Fruit fly (Drosophila melanogaster) whole organism, embryonic: Measurements from ENCODE around the gene sky.

Experiments
- Aef1 ChIP-seq: fragments of 200-800 bp; sonication (Bioruptor generic); IDR thresholded peaks from 3 replicates; pipeline ENCODE4 v1.3.6; 2022; ENCODE audit warnings: missing biosample characterization, missing genetic modification characterization
- Awh ChIP-seq: fragments of 200-800 bp; sonication (Bioruptor generic); IDR thresholded peaks from 2 replicates; pipeline ENCODE4, ENCODE4 v1.3.6; 2022; ENCODE audit warnings: missing biosample characterization, missing genetic modification characterization
- CG10462 ChIP-seq: fragments of 200-800 bp; sonication (Bioruptor generic); optimal IDR thresholded peaks from 2 replicates; lab custom pipeline; 2016; ENCODE audit warnings: missing biosample characterization, missing genetic modification characterization
- CG10654 ChIP-seq: fragments of 200-800 bp; sonication (Bioruptor generic); optimal IDR thresholded peaks from 2 replicates; lab custom pipeline; 2016; ENCODE audit warnings: missing biosample characterization, missing genetic modification characterization
- CG1233 ChIP-seq: fragments of 200-800 bp; sonication (Bioruptor generic); optimal IDR thresholded peaks from 4 replicates; lab custom pipeline; 2018; ENCODE audit warnings: missing biosample characterization, mild to moderate bottlenecking, missing genetic modification characterization
- CG12942 ChIP-seq: fragments of 200-800 bp; sonication (Bioruptor generic); optimal IDR thresholded peaks from 3 replicates; lab custom pipeline; 2016; ENCODE audit warnings: missing biosample characterization, missing genetic modification characterization
- CG15269 ChIP-seq: fragments of 200-800 bp; sonication (Bioruptor generic); optimal IDR thresholded peaks from 2 replicates; lab custom pipeline; 2018; ENCODE audit warnings: missing biosample characterization, mild to moderate bottlenecking, missing genetic modification characterization, moderate library complexity
- CG16813 ChIP-seq: fragments of 200-800 bp; sonication (Bioruptor generic); IDR thresholded peaks from 3 replicates; pipeline ENCODE4 v1.3.6; 2022; ENCODE audit warnings: missing biosample characterization, missing genetic modification characterization; ENCODE audit not compliant: partially characterized antibody
- CG17328 ChIP-seq: fragments of 200-800 bp; sonication (Bioruptor generic); IDR thresholded peaks from 2 replicates; pipeline ENCODE4 v1.3.6; 2022; ENCODE audit warnings: missing biosample characterization, missing genetic modification characterization
- CG2678 ChIP-seq: fragments of 200-800 bp; sonication (Bioruptor generic); optimal IDR thresholded peaks from 3 replicates; lab custom pipeline; 2019; ENCODE audit warnings: missing biosample characterization, mild to moderate bottlenecking, missing genetic modification characterization, moderate library complexity
- CG30431 ChIP-seq: fragments of 200-800 bp; sonication (Bioruptor generic); optimal IDR thresholded peaks from 2 replicates; lab custom pipeline; 2017; ENCODE audit warnings: missing biosample characterization, missing genetic modification characterization
- CG33557 ChIP-seq: fragments of 200-800 bp; sonication (Bioruptor generic); optimal IDR thresholded peaks from 2 replicates; lab custom pipeline; 2019; ENCODE audit warnings: missing biosample characterization, mild to moderate bottlenecking, missing genetic modification characterization, moderate library complexity
- CG34224 ChIP-seq: fragments of 200-800 bp; sonication (Bioruptor generic); IDR thresholded peaks from 3 replicates; pipeline ENCODE4 v1.3.6; 2022; ENCODE audit warnings: missing biosample characterization, missing genetic modification characterization; ENCODE audit not compliant: partially characterized antibody
- CG3847 ChIP-seq: fragments of 200-800 bp; sonication (Bioruptor generic); IDR thresholded peaks from 2 replicates; pipeline ENCODE4 v1.3.6; 2022; ENCODE audit warnings: missing biosample characterization, missing genetic modification characterization
- CG4854 ChIP-seq: fragments of 200-800 bp; sonication (Bioruptor generic); optimal IDR thresholded peaks from 2 replicates; lab custom pipeline; 2016; ENCODE audit warnings: missing biosample characterization, missing genetic modification characterization, inconsistent platforms
- CG6175 ChIP-seq: fragments of 200-800 bp; sonication (Bioruptor generic); IDR thresholded peaks from 3 replicates; pipeline ENCODE4 v1.3.6; 2022; ENCODE audit warnings: missing biosample characterization, missing genetic modification characterization
- CG6254 ChIP-seq: fragments of 200-800 bp; sonication (Bioruptor generic); optimal IDR thresholded peaks from 3 replicates; lab custom pipeline; 2017; ENCODE audit warnings: mild to moderate bottlenecking, missing biosample characterization, missing genetic modification reagents, missing genetic modification characterization
- CG8478 ChIP-seq: fragments of >200 bp; optimal IDR thresholded peaks from 2 replicates; lab custom pipeline; 2018
- CG9727 ChIP-seq: fragments of 200-800 bp; sonication (Bioruptor generic); optimal IDR thresholded peaks from 3 replicates; lab custom pipeline; 2017; ENCODE audit warnings: missing biosample characterization, mild to moderate bottlenecking, missing genetic modification characterization
- CG9932 ChIP-seq: fragments of 200-800 bp; sonication (Bioruptor generic); IDR thresholded peaks from 2 replicates; pipeline ENCODE4 v1.3.6; 2022; ENCODE audit warnings: missing biosample characterization, missing genetic modification characterization
- D ChIP-seq, 2 experiments: fragments of 200-800 bp in 1 of 2; fragments of >200 bp in 1 of 2; sonication (Bioruptor generic) in 1 of 2; optimal IDR thresholded peaks; 2 replicates in 1 of 2; 3 replicates in 1 of 2; lab custom pipeline; 2017; ENCODE audit warnings: mild to moderate bottlenecking in 1 of 2, missing biosample characterization in 1 of 2, missing genetic modification characterization in 1 of 2, missing genetic modification reagents in 1 of 2
- Elba2 ChIP-seq: fragments of 200-800 bp; sonication (Bioruptor generic); optimal IDR thresholded peaks from 3 replicates; lab custom pipeline; 2016; ENCODE audit warnings: missing biosample characterization, missing genetic modification characterization
- Fer3 ChIP-seq: fragments of 200-800 bp; sonication (Bioruptor generic); optimal IDR thresholded peaks from 2 replicates; lab custom pipeline; 2018; ENCODE audit warnings: missing biosample characterization, mild to moderate bottlenecking, missing genetic modification characterization, moderate library complexity
- Gug ChIP-seq: fragments of 200-800 bp; sonication (Bioruptor generic); IDR thresholded peaks from 4 replicates; pipeline ENCODE4 v1.3.6; 2022; ENCODE audit warnings: missing biosample characterization, missing genetic modification characterization
- HHEX ChIP-seq: fragments of 200-800 bp; sonication (Bioruptor generic); optimal IDR thresholded peaks from 3 replicates; lab custom pipeline; 2017; ENCODE audit warnings: missing biosample characterization, mild to moderate bottlenecking, missing genetic modification characterization, missing genetic modification reagents
- Rfx ChIP-seq: fragments of 200-800 bp; sonication (Bioruptor generic); IDR thresholded peaks from 2 replicates; pipeline ENCODE4 v1.3.6; 2022; ENCODE audit warnings: missing biosample characterization, missing genetic modification characterization
- Xbp1 ChIP-seq: fragments of 200-800 bp; sonication (Bioruptor generic); optimal IDR thresholded peaks from 3 replicates; lab custom pipeline; 2016; ENCODE audit warnings: missing biosample characterization, mild to moderate bottlenecking, missing genetic modification characterization
- Xrp1 ChIP-seq: fragments of 200-800 bp; sonication (Bioruptor generic); IDR thresholded peaks from 2 replicates; pipeline ENCODE4 v1.3.6; 2022; ENCODE audit warnings: missing biosample characterization, missing genetic modification characterization
- abd-A ChIP-seq: fragments of 200-800 bp; sonication (Bioruptor generic); optimal IDR thresholded peaks from 3 replicates; lab custom pipeline; 2019; ENCODE audit warnings: missing biosample characterization, mild to moderate bottlenecking, missing genetic modification characterization, moderate library complexity
- ato ChIP-seq: fragments of 200-800 bp; sonication (Bioruptor generic); IDR thresholded peaks from 2 replicates; pipeline ENCODE4 v1.3.6; 2022; ENCODE audit warnings: missing biosample characterization, missing genetic modification characterization; ENCODE audit not compliant: partially characterized antibody
- dm ChIP-seq: fragments of 200-800 bp; sonication (Bioruptor generic); optimal IDR thresholded peaks from 3 replicates; lab custom pipeline; 2016; ENCODE audit warnings: missing biosample characterization, missing genetic modification characterization
- emc ChIP-seq: fragments of 200-800 bp; sonication (Bioruptor generic); optimal IDR thresholded peaks from 2 replicates; lab custom pipeline; 2016; ENCODE audit warnings: missing biosample characterization, missing genetic modification characterization
- fd102C ChIP-seq: fragments of 200-800 bp; sonication (Bioruptor generic); optimal IDR thresholded peaks from 2 replicates; lab custom pipeline; 2018; ENCODE audit warnings: missing biosample characterization, mild to moderate bottlenecking, missing genetic modification characterization, moderate library complexity
- fd3F ChIP-seq: fragments of 200-800 bp; sonication (Bioruptor generic); optimal IDR thresholded peaks from 2 replicates; lab custom pipeline; 2018; ENCODE audit warnings: missing biosample characterization, mild to moderate bottlenecking, missing genetic modification characterization, moderate library complexity
- fd96Cb ChIP-seq: fragments of 200-800 bp; sonication (Bioruptor generic); optimal IDR thresholded peaks from 2 replicates; lab custom pipeline; 2018; ENCODE audit warnings: missing biosample characterization, mild to moderate bottlenecking, missing genetic modification characterization, moderate library complexity
- gem ChIP-seq: fragments of 200-800 bp; sonication (Bioruptor generic); optimal IDR thresholded peaks from 2 replicates; lab custom pipeline; 2019; ENCODE audit warnings: missing biosample characterization, mild to moderate bottlenecking, missing genetic modification characterization, moderate library complexity
- h ChIP-seq: fragments of >200 bp; optimal IDR thresholded peaks from 2 replicates; lab custom pipeline; 2017
- ken ChIP-seq: fragments of 200-800 bp; sonication (Bioruptor generic); IDR thresholded peaks from 3 replicates; pipeline ENCODE4 v1.3.6; 2022; ENCODE audit warnings: missing biosample characterization, missing genetic modification characterization
- lmd ChIP-seq: fragments of 200-800 bp; sonication (Bioruptor generic); IDR thresholded peaks from 2 replicates; pipeline ENCODE4 v1.3.6; 2022; ENCODE audit warnings: missing biosample characterization, missing genetic modification characterization
- mld ChIP-seq: fragments of 200-800 bp; sonication (Bioruptor generic); IDR thresholded peaks from 3 replicates; pipeline ENCODE4 v1.3.6; 2022; ENCODE audit warnings: missing biosample characterization, missing genetic modification characterization; ENCODE audit not compliant: partially characterized antibody
- nom ChIP-seq: fragments of 200-800 bp; sonication (Bioruptor generic); optimal IDR thresholded peaks from 2 replicates; lab custom pipeline; 2017; ENCODE audit warnings: missing biosample characterization, missing genetic modification characterization, mild to moderate bottlenecking, moderate library complexity, missing genetic modification reagents
- oc ChIP-seq: fragments of 200-800 bp; sonication (Bioruptor generic); optimal IDR thresholded peaks from 2 replicates; lab custom pipeline; 2018; ENCODE audit warnings: missing biosample characterization, mild to moderate bottlenecking, missing genetic modification characterization, moderate library complexity
- p53 ChIP-seq: fragments of 200-800 bp; sonication (Bioruptor generic); optimal IDR thresholded peaks from 2 replicates; lab custom pipeline; 2016; ENCODE audit warnings: missing biosample characterization, missing genetic modification characterization
- pnt ChIP-seq: fragments of 200-800 bp; sonication (Bioruptor generic); optimal IDR thresholded peaks from 3 replicates; lab custom pipeline; 2016; ENCODE audit warnings: missing biosample characterization, missing genetic modification characterization
- repo ChIP-seq: fragments of 200-800 bp; sonication (Bioruptor generic); optimal IDR thresholded peaks from 2 replicates; lab custom pipeline; 2016; ENCODE audit warnings: missing biosample characterization, missing genetic modification characterization
- sd ChIP-seq: fragments of 200-800 bp; sonication (Bioruptor generic); optimal IDR thresholded peaks from 3 replicates; lab custom pipeline; 2018; ENCODE audit warnings: missing biosample characterization, mild to moderate bottlenecking, missing genetic modification characterization, moderate library complexity
- sug ChIP-seq: fragments of 200-800 bp; optimal IDR thresholded peaks from 2 replicates; lab custom pipeline; 2019; ENCODE audit warnings: missing biosample characterization, mild to moderate bottlenecking, missing genetic modification characterization, moderate library complexity
- tgo ChIP-seq: fragments of 200-800 bp; sonication (Bioruptor generic); IDR thresholded peaks from 3 replicates; pipeline ENCODE4 v1.3.6; 2022; ENCODE audit warnings: missing biosample characterization, missing genetic modification characterization
- wek ChIP-seq: fragments of 200-800 bp; sonication (Bioruptor generic); optimal IDR thresholded peaks from 3 replicates; lab custom pipeline; 2018; ENCODE audit warnings: missing biosample characterization, mild to moderate bottlenecking, missing genetic modification characterization, moderate library complexity

Gene sky

dm6 chr2L:20822489-20823195, 96.1 kb downstream of the sky start, which contains the start of gene CG9331 (continued):
- TF ChIP-seq Xbp1 (GFP tag; lab: Kevin White, UChicago) (no peak), CG3847 (GFP tag; lab: Robert Waterston, UW) (no peak), fd3F (GFP tag; lab: Kevin White, UChicago) (no peak), ken (no peak), wek (GFP tag; lab: Kevin White, UChicago) (peak; percentile 20), nom (GFP tag; lab: Kevin White, UChicago) (peak; percentile 22), p53 (GFP tag; lab: Kevin White, UChicago) (no peak), CG4854 (GFP tag; lab: Kevin White, UChicago) (no peak), Gug (GFP tag; lab: Robert Waterston, UW) (no peak), CG10654 (GFP tag; lab: Kevin White, UChicago) (no peak), Rfx (GFP tag; lab: Robert Waterston, UW) (no peak), oc (tag; lab: Kevin White, UChicago) (peak; percentile 36), Aef1 (0 out of 3 replicates have a peak, but pooled peaks have one; percentile 28), CG10462 (GFP tag; lab: Kevin White, UChicago) (no peak), CG33557 (GFP tag; lab: Kevin White, UChicago) (no peak), CG2678 (no peak), CG6175 (peak; percentile 58; the same call in 1 of the 3 replicates), CG6254 (GFP tag; lab: Kevin White, UChicago) (peak; percentile 36), pnt (GFP tag; lab: Kevin White, UChicago) (no peak), sug (tag; lab: Kevin White, UChicago) (peak; percentile 14), CG30431 (GFP tag; lab: Kevin White, UChicago) (no peak), Xrp1 (no peak), emc (GFP tag; lab: Kevin White, UChicago) (no peak), Elba2 (GFP tag; lab: Kevin White, UChicago) (peak; percentile 85), fd102C (GFP tag; lab: Kevin White, UChicago) (no peak), Awh (GFP tag; lab: Robert Waterston, UW) (no peak), CG12942 (GFP tag; lab: Kevin White, UChicago) (no peak), sd (tag; lab: Kevin White, UChicago) (peak; percentile 99), fd96Cb (tag; lab: Kevin White, UChicago) (no peak), CG9932 (peak; percentile 20; the same call in 1 of the 2 replicates), CG9727 (no peak), ato (GFP tag; lab: Robert Waterston, UW) (peak; percentile 59; the same call in 1 of the 2 replicates), h (lab: Kevin White, UChicago) (no peak), lmd (GFP tag; lab: Robert Waterston, UW) (no peak), CG16813 (GFP tag; lab: Robert Waterston, UW) (peak; percentile 40; the same call in 1 of the 3 replicates), mld (GFP tag; lab: Robert Waterston, UW) (0 out of 3 replicates have a peak, but pooled peaks have one; percentile 47), CG15269 (tag; lab: Kevin White, UChicago) (no peak), CG34224 (peak; percentile 59; the same call in 2 of the 3 replicates), D (optimal IDR thresholded peaks at IDR 0.05; lab: Kevin White, UChicago) (peak; percentile 5), D (GFP tag; optimal IDR thresholded peaks at IDR 0.05; lab: Kevin White, UChicago) (no peak), CG8478 (no peak), repo (no peak), CG1233 (GFP tag; lab: Kevin White, UChicago) (no peak), tgo (GFP tag; lab: Robert Waterston, UW) (no peak), dm (peak; percentile 3), gem (tag; lab: Kevin White, UChicago) (no peak), abd-A (tag; lab: Kevin White, UChicago) (peak; percentile 92), Fer3 (tag; lab: Kevin White, UChicago) (no peak), HHEX (GFP tag; lab: Kevin White, UChicago) (no peak), CG17328 (GFP tag; lab: Robert Waterston, UW) (no peak)
